Fruit fly (Drosophila melanogaster) whole organism, pupa: ENCODE data around the gene meso18E.

Experiments
- CG13204 ChIP-seq: fragments of 200-800 bp; sonication (Bioruptor generic); optimal IDR thresholded peaks from 2 replicates; lab custom pipeline; 2018; ENCODE audit warnings: missing biosample characterization, mild to moderate bottlenecking, missing genetic modification characterization, moderate library complexity
- CG15710 ChIP-seq: fragments of 200-800 bp; sonication (Bioruptor generic); optimal IDR thresholded peaks from 2 replicates; lab custom pipeline; 2018; ENCODE audit warnings: missing biosample characterization, mild to moderate bottlenecking, missing genetic modification characterization, moderate library complexity
- CG17806 ChIP-seq: fragments of 200-800 bp; sonication (Bioruptor generic); optimal IDR thresholded peaks from 2 replicates; lab custom pipeline; 2018; ENCODE audit warnings: missing biosample characterization, mild to moderate bottlenecking, missing genetic modification characterization, moderate library complexity
- CG32121 ChIP-seq: fragments of 200-800 bp; sonication (Bioruptor generic); IDR thresholded peaks from 2 replicates; pipeline ENCODE4 v1.3.6; 2022; ENCODE audit warnings: missing biosample characterization, missing genetic modification characterization
- CG34367 ChIP-seq: fragments of 200-800 bp; sonication (Bioruptor generic); optimal IDR thresholded peaks from 2 replicates; lab custom pipeline; 2018; ENCODE audit warnings: missing biosample characterization, mild to moderate bottlenecking, missing genetic modification characterization
- CG4496 ChIP-seq: fragments of 200-800 bp; sonication (Bioruptor generic); IDR thresholded peaks from 3 replicates; pipeline ENCODE4 v1.3.6; 2022; ENCODE audit warnings: missing biosample characterization, missing genetic modification characterization
- CG8159 ChIP-seq: fragments of 200-800 bp; sonication (Bioruptor generic); optimal IDR thresholded peaks from 3 replicates; lab custom pipeline; 2018; ENCODE audit warnings: missing biosample characterization, mild to moderate bottlenecking, missing genetic modification characterization, moderate library complexity
- CG8301 ChIP-seq: fragments of 200-800 bp; sonication (Bioruptor generic); optimal IDR thresholded peaks from 2 replicates; lab custom pipeline; 2018; ENCODE audit warnings: missing biosample characterization, mild to moderate bottlenecking, missing genetic modification characterization
- CG9948 ChIP-seq: fragments of 200-800 bp; sonication (Bioruptor generic); optimal IDR thresholded peaks from 2 replicates; lab custom pipeline; 2018; ENCODE audit warnings: missing biosample characterization, mild to moderate bottlenecking, missing genetic modification characterization, moderate library complexity
- D1 ChIP-seq: fragments of 200-800 bp; sonication (Bioruptor generic); optimal IDR thresholded peaks from 2 replicates; lab custom pipeline; 2018; ENCODE audit warnings: missing biosample characterization, mild to moderate bottlenecking, missing genetic modification characterization, moderate library complexity
- EcR ChIP-seq: fragments of 200-800 bp; sonication (Bioruptor generic); optimal IDR thresholded peaks from 3 replicates; lab custom pipeline; 2019; ENCODE audit warnings: missing biosample characterization, missing genetic modification characterization, mild to moderate bottlenecking, moderate library complexity, missing genetic modification reagents
- Pif1A ChIP-seq: fragments of 200-800 bp; sonication (Bioruptor generic); optimal IDR thresholded peaks from 3 replicates; lab custom pipeline; 2016; ENCODE audit warnings: missing biosample characterization, missing genetic modification characterization
- fd96Ca ChIP-seq: fragments of 200-800 bp; sonication (Bioruptor generic); IDR thresholded peaks from 3 replicates; pipeline ENCODE4 v1.3.6; 2022; ENCODE audit warnings: missing biosample characterization, missing genetic modification characterization
- gl ChIP-seq: fragments of 200-800 bp; sonication (Bioruptor generic); optimal IDR thresholded peaks from 2 replicates; lab custom pipeline; 2018; ENCODE audit warnings: missing biosample characterization, mild to moderate bottlenecking, missing genetic modification characterization

- TF ChIP-seq CG13204 (GFP tag; lab: Kevin White, UChicago) (peak; percentile 77), CG8301 (peak; percentile 11), D1 (tag; lab: Kevin White, UChicago) (no peak), CG32121 (GFP tag; lab: Robert Waterston, UW) (peak; percentile 48; the same call in 1 of the 2 replicates), CG4496 (GFP tag; lab: Robert Waterston, UW) (peak; percentile 72), CG8159 (tag; lab: Kevin White, UChicago) (peak; percentile 32), gl (tag; lab: Kevin White, UChicago) (no peak), CG9948 (no peak), fd96Ca (GFP tag; lab: Robert Waterston, UW) (peak; percentile 74), CG17806 (no peak), Pif1A (GFP tag; lab: Kevin White, UChicago) (no peak), CG34367 (tag; lab: Kevin White, UChicago) (no peak), CG15710 (tag; lab: Kevin White, UChicago) (peak; percentile 15), EcR (GFP tag; lab: Kevin White, UChicago) (peak; percentile 46)
Observed at dm6 chrX:19665684-19666141, 47.1 kb downstream of the meso18E start.
